Worm (Caenorhabditis elegans): Measurements from ENCODE around the gene C48D1.9.

C48D1.9 gene

ce11 chrIV:13253841-13254240 lies 44.4 kb upstream of the C48D1.9 start, which contains the start of gene ttr-45 (continued):
- TF ChIP-seq mep-1 (tag; optimal IDR thresholded peaks at IDR 0.05) (no peak), mef-2 (tag; optimal IDR thresholded peaks at IDR 0.05) (no peak), nhr-71 (tag; optimal IDR thresholded peaks at IDR 0.05) (peak; percentile 74), ces-1 (GFP tag; optimal IDR thresholded peaks at IDR 0.05) (no peak), fos-1 (tag; optimal IDR thresholded peaks at IDR 0.05) (no peak), ceh-90 (tag; optimal IDR thresholded peaks at IDR 0.05) (no peak), mdl-1 (tag; optimal IDR thresholded peaks at IDR 0.05) (peak in 1 of 2 experiments; percentile 24), lin-13 (GFP tag; optimal IDR thresholded peaks at IDR 0.05) (no peak), lin-15B (tag; optimal IDR thresholded peaks at IDR 0.05) (no peak), lin-39 (tag; optimal IDR thresholded peaks at IDR 0.05) (no peak), jun-1 (tag; optimal IDR thresholded peaks at IDR 0.05) (no peak), egl-27 (tag; optimal IDR thresholded peaks at IDR 0.05) (no peak), nhr-84 (tag; optimal IDR thresholded peaks at IDR 0.05) (no peak), fkh-10 (GFP tag; optimal IDR thresholded peaks at IDR 0.05) (no peak), C04F5.9 (tag; optimal IDR thresholded peaks at IDR 0.05) (no peak), aly-2 (tag; optimal IDR thresholded peaks at IDR 0.05) (no peak), efl-3 (GFP tag; optimal IDR thresholded peaks at IDR 0.05) (no peak), irx-1 (tag; optimal IDR thresholded peaks at IDR 0.05) (no peak), nhr-76 (tag; optimal IDR thresholded peaks at IDR 0.05) (no peak), snpc-4 (tag; optimal IDR thresholded peaks at IDR 0.05) (no peak), sox-4 (tag; optimal IDR thresholded peaks at IDR 0.05) (no peak), alr-1 (tag; optimal IDR thresholded peaks at IDR 0.05; ENCODE audit: borderline replicate concordance) (no peak), dsc-1 (tag; optimal IDR thresholded peaks at IDR 0.05) (no peak), grh-1 (GFP tag; IDR thresholded peaks at IDR 0.05) (no peak), hpl-2 (GFP tag; optimal IDR thresholded peaks at IDR 0.05) (no peak), fkh-8 (tag; optimal IDR thresholded peaks at IDR 0.05) (no peak), tbx-2 (tag; optimal IDR thresholded peaks at IDR 0.05) (no peak), swsn-7 (tag; optimal IDR thresholded peaks at IDR 0.05) (no peak), sptf-1 (tag; optimal IDR thresholded peaks at IDR 0.05) (no peak), lir-3 (tag; optimal IDR thresholded peaks at IDR 0.05; ENCODE audit: poor library complexity) (no peak), ceh-82 (tag; optimal IDR thresholded peaks at IDR 0.05) (no peak), skn-1 (tag; optimal IDR thresholded peaks at IDR 0.05) (no peak), pag-3 (tag; optimal IDR thresholded peaks at IDR 0.05; ENCODE audit: borderline replicate concordance, insufficient read depth) (peak; percentile 82), pqm-1 (tag; optimal IDR thresholded peaks at IDR 0.05) (peak; percentile 66), aha-1 (tag; optimal IDR thresholded peaks at IDR 0.05) (no peak), nhr-19 (GFP tag; conservative IDR thresholded peaks at IDR 0.05) (peak; percentile 65), nhr-77 (tag; optimal IDR thresholded peaks at IDR 0.05) (no peak), egl-13 (tag; optimal IDR thresholded peaks at IDR 0.05) (no peak), unc-62 (GFP tag; optimal IDR thresholded peaks at IDR 0.05) (no peak), ama-1 (optimal IDR thresholded peaks at IDR 0.05) (no peak), nhr-11 (tag; optimal IDR thresholded peaks at IDR 0.05) (no peak), hlh-4 (tag; optimal IDR thresholded peaks at IDR 0.05) (no peak), blmp-1 (tag; optimal IDR thresholded peaks at IDR 0.05) (no peak), efl-1 (optimal IDR thresholded peaks at IDR 0.05) (no peak), efl-1 (GFP tag; optimal IDR thresholded peaks at IDR 0.05 in 1 of 2) (no peak), C16A3.4 (tag; optimal IDR thresholded peaks at IDR 0.05) (peak; percentile 24), mab-9 (GFP tag; IDR thresholded peaks at IDR 0.05) (no peak), zag-1 (tag; optimal IDR thresholded peaks at IDR 0.05) (no peak), Y116A8C.19 (tag; optimal IDR thresholded peaks at IDR 0.05; ENCODE audit: borderline replicate concordance) (no peak), hlh-17 (GFP tag; optimal IDR thresholded peaks at IDR 0.05; ENCODE audit: borderline replicate concordance) (no peak), nhr-90 (tag; optimal IDR thresholded peaks at IDR 0.05; ENCODE audit: poor library complexity) (no peak), isw-1 (GFP tag; IDR thresholded peaks at IDR 0.05) (no peak), unc-30 (tag; optimal IDR thresholded peaks at IDR 0.05) (no peak)
